Fruit fly (Drosophila melanogaster) whole organism, embryonic: Measurements from ENCODE around the gene Drgx.

Experiments used
- Abd-B ChIP-seq: fragments of 200-800 bp; sonication (Bioruptor generic); optimal IDR thresholded peaks from 2 replicates; lab custom pipeline; 2018; ENCODE audit warnings: missing biosample characterization, mild to moderate bottlenecking, missing genetic modification characterization, moderate library complexity
- CG10565 ChIP-seq: fragments of 200-800 bp; sonication (Bioruptor generic); optimal IDR thresholded peaks from 3 replicates; lab custom pipeline; 2016; ENCODE audit warnings: missing biosample characterization, mild to moderate bottlenecking, missing genetic modification characterization
- CG10654 ChIP-seq: fragments of 200-800 bp; sonication (Bioruptor generic); optimal IDR thresholded peaks from 2 replicates; lab custom pipeline; 2016; ENCODE audit warnings: missing biosample characterization, missing genetic modification characterization
- CG17359 ChIP-seq: fragments of 200-800 bp; sonication (Bioruptor generic); optimal IDR thresholded peaks from 3 replicates; lab custom pipeline; 2018; ENCODE audit warnings: missing biosample characterization, mild to moderate bottlenecking, missing genetic modification characterization, moderate library complexity
- CG5180 ChIP-seq: fragments of 200-800 bp; sonication (Bioruptor generic); optimal IDR thresholded peaks from 3 replicates; lab custom pipeline; 2017; ENCODE audit warnings: missing biosample characterization, missing genetic modification characterization, mild to moderate bottlenecking, moderate library complexity, missing genetic modification reagents
- Sry-δ ChIP-seq: fragments of 200-800 bp; sonication (Bioruptor generic); optimal IDR thresholded peaks from 2 replicates; lab custom pipeline; 2016; ENCODE audit warnings: missing biosample characterization, missing genetic modification characterization
- chm ChIP-seq: fragments of 200-800 bp; sonication (Bioruptor generic); IDR thresholded peaks from 2 replicates; pipeline ENCODE4 v1.3.6; 2022; ENCODE audit warnings: missing biosample characterization, missing genetic modification characterization
- gem ChIP-seq: fragments of 200-800 bp; sonication (Bioruptor generic); optimal IDR thresholded peaks from 2 replicates; lab custom pipeline; 2019; ENCODE audit warnings: missing biosample characterization, mild to moderate bottlenecking, missing genetic modification characterization, moderate library complexity
- kay ChIP-seq: fragments of 200-800 bp; sonication (Bioruptor generic); optimal IDR thresholded peaks from 2 replicates; lab custom pipeline; 2016; ENCODE audit warnings: missing biosample characterization, missing genetic modification characterization
- knrl ChIP-seq: fragments of 200-800 bp; sonication (Bioruptor generic); IDR thresholded peaks from 3 replicates; pipeline ENCODE4 v1.3.6; 2022; ENCODE audit warnings: missing biosample characterization, missing genetic modification characterization; ENCODE audit not compliant: partially characterized antibody
- so ChIP-seq: fragments of 200-800 bp; sonication (Bioruptor generic); IDR thresholded peaks from 3 replicates; pipeline ENCODE4 v1.3.6; 2022; ENCODE audit warnings: missing biosample characterization, missing genetic modification characterization
- sr ChIP-seq: fragments of 200-800 bp; sonication (Bioruptor generic); IDR thresholded peaks from 3 replicates; pipeline ENCODE4 v1.3.6; 2022; ENCODE audit warnings: missing biosample characterization, missing genetic modification characterization

DNA sequence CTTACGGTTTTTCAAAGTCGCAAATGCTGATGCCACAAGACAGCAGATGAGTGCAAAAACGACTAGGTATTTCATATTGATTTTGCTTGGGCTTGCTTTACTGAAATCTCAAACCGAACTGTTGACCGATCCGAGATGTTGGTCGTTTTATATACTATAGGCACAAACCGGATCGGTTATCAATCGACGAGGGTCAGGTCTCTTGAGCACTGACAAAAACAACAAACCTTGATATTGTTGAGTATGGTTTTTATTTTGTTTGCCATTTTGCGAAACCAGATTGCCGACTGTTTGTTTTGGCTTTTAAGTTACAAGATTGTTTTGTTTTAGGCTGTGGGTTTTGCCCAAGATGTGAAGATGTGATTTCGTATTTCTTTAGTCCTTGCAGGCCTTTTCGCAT lies 29.9 kb downstream of the Drgx start, which contains the start of gene CG16704:
- TF ChIP-seq so (GFP tag; lab: Robert Waterston, UW) (no peak), kay (no peak), CG5180 (GFP tag; lab: Kevin White, UChicago) (no peak), CG17359 (tag; lab: Kevin White, UChicago) (no peak), CG10565 (GFP tag; lab: Kevin White, UChicago) (no peak), Sry-δ (GFP tag; lab: Kevin White, UChicago) (no peak), CG10654 (GFP tag; lab: Kevin White, UChicago) (no peak), Abd-B (GFP tag; lab: Kevin White, UChicago) (no peak), knrl (GFP tag; lab: Robert Waterston, UW) (no peak), chm (GFP tag; lab: Robert Waterston, UW) (no peak), gem (tag; lab: Kevin White, UChicago) (no peak), sr (GFP tag; lab: Robert Waterston, UW) (no peak)
